Fruit fly (Drosophila melanogaster) whole organism, pupa: ENCODE results near the gene glec.
A peak's percentile ranks its signal among the peaks of the same experiment; 100 is the strongest.

Experiments used
- CG10348 ChIP-seq: fragments of 200-800 bp; sonication (Bioruptor generic); IDR thresholded peaks from 2 replicates; pipeline ENCODE4 v1.3.6; 2022; ENCODE audit warnings: missing biosample characterization, missing genetic modification characterization
- CG12605 ChIP-seq: fragments of 200-800 bp; sonication (Bioruptor generic); IDR thresholded peaks from 2 replicates; pipeline ENCODE4 v1.3.6; 2022; ENCODE audit warnings: missing biosample characterization, missing genetic modification characterization
- CG13204 ChIP-seq: fragments of 200-800 bp; sonication (Bioruptor generic); optimal IDR thresholded peaks from 2 replicates; lab custom pipeline; 2018; ENCODE audit warnings: missing biosample characterization, mild to moderate bottlenecking, missing genetic modification characterization, moderate library complexity
- CG14655 ChIP-seq: fragments of 200-800 bp; sonication (Bioruptor generic); optimal IDR thresholded peaks from 3 replicates; lab custom pipeline; 2017; ENCODE audit warnings: mild to moderate bottlenecking, missing biosample characterization, missing genetic modification reagents, missing genetic modification characterization
- CG15710 ChIP-seq: fragments of 200-800 bp; sonication (Bioruptor generic); optimal IDR thresholded peaks from 2 replicates; lab custom pipeline; 2018; ENCODE audit warnings: missing biosample characterization, mild to moderate bottlenecking, missing genetic modification characterization, moderate library complexity
- CG17806 ChIP-seq: fragments of 200-800 bp; sonication (Bioruptor generic); optimal IDR thresholded peaks from 2 replicates; lab custom pipeline; 2018; ENCODE audit warnings: missing biosample characterization, mild to moderate bottlenecking, missing genetic modification characterization, moderate library complexity
- CG32121 ChIP-seq: fragments of 200-800 bp; sonication (Bioruptor generic); IDR thresholded peaks from 2 replicates; pipeline ENCODE4 v1.3.6; 2022; ENCODE audit warnings: missing biosample characterization, missing genetic modification characterization
- CG34367 ChIP-seq: fragments of 200-800 bp; sonication (Bioruptor generic); optimal IDR thresholded peaks from 2 replicates; lab custom pipeline; 2018; ENCODE audit warnings: missing biosample characterization, mild to moderate bottlenecking, missing genetic modification characterization
- CG4496 ChIP-seq: fragments of 200-800 bp; sonication (Bioruptor generic); IDR thresholded peaks from 3 replicates; pipeline ENCODE4 v1.3.6; 2022; ENCODE audit warnings: missing biosample characterization, missing genetic modification characterization
- CG8159 ChIP-seq: fragments of 200-800 bp; sonication (Bioruptor generic); optimal IDR thresholded peaks from 3 replicates; lab custom pipeline; 2018; ENCODE audit warnings: missing biosample characterization, mild to moderate bottlenecking, missing genetic modification characterization, moderate library complexity
- CG8301 ChIP-seq: fragments of 200-800 bp; sonication (Bioruptor generic); optimal IDR thresholded peaks from 2 replicates; lab custom pipeline; 2018; ENCODE audit warnings: missing biosample characterization, mild to moderate bottlenecking, missing genetic modification characterization
- CG9948 ChIP-seq: fragments of 200-800 bp; sonication (Bioruptor generic); optimal IDR thresholded peaks from 2 replicates; lab custom pipeline; 2018; ENCODE audit warnings: missing biosample characterization, mild to moderate bottlenecking, missing genetic modification characterization, moderate library complexity
- D1 ChIP-seq: fragments of 200-800 bp; sonication (Bioruptor generic); optimal IDR thresholded peaks from 2 replicates; lab custom pipeline; 2018; ENCODE audit warnings: missing biosample characterization, mild to moderate bottlenecking, missing genetic modification characterization, moderate library complexity
- EcR ChIP-seq: fragments of 200-800 bp; sonication (Bioruptor generic); optimal IDR thresholded peaks from 3 replicates; lab custom pipeline; 2019; ENCODE audit warnings: missing biosample characterization, missing genetic modification characterization, mild to moderate bottlenecking, moderate library complexity, missing genetic modification reagents
- Ets98B ChIP-seq: fragments of 200-800 bp; sonication (Bioruptor generic); IDR thresholded peaks from 2 replicates; pipeline ENCODE4 v1.3.6; 2022; ENCODE audit warnings: missing biosample characterization, missing genetic modification characterization
- Pif1A ChIP-seq: fragments of 200-800 bp; sonication (Bioruptor generic); optimal IDR thresholded peaks from 3 replicates; lab custom pipeline; 2016; ENCODE audit warnings: missing biosample characterization, missing genetic modification characterization
- Pif1B ChIP-seq: fragments of 200-800 bp; sonication (Bioruptor generic); optimal IDR thresholded peaks from 3 replicates; lab custom pipeline; 2016; ENCODE audit warnings: missing biosample characterization, missing genetic modification characterization
- Snoo ChIP-seq: fragments of 200-800 bp; sonication (Bioruptor generic); optimal IDR thresholded peaks from 3 replicates; lab custom pipeline; 2017; ENCODE audit warnings: missing biosample characterization, mild to moderate bottlenecking, missing genetic modification characterization, inconsistent platforms
- fd96Ca ChIP-seq: fragments of 200-800 bp; sonication (Bioruptor generic); IDR thresholded peaks from 3 replicates; pipeline ENCODE4 v1.3.6; 2022; ENCODE audit warnings: missing biosample characterization, missing genetic modification characterization
- gl ChIP-seq: fragments of 200-800 bp; sonication (Bioruptor generic); optimal IDR thresholded peaks from 2 replicates; lab custom pipeline; 2018; ENCODE audit warnings: missing biosample characterization, mild to moderate bottlenecking, missing genetic modification characterization
- rn ChIP-seq: fragments of 200-800 bp; sonication (Bioruptor generic); IDR thresholded peaks from 2 replicates; pipeline ENCODE4 v1.3.6; 2022; ENCODE audit warnings: missing biosample characterization, missing genetic modification characterization

The glec gene

DNA sequence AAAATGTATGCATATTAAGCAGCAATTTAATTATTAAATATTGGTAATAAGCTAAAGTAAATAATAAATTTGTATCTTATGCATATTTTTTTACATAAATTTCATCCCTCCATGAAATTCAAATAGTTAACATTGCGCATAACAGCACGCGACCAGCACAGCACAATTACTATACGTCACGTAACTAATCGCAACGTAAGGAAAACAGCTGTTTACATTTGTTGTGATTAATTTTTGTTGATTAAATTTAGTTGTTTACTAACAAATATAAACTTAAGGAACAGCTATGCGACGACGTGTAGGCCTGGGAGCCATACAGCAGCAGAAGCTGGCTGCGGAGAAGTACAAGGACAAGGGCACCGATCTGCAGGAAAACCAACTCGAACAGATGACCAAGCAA is 8.9 kb upstream of the glec start, which contains the start of gene lsn:
lsn (plus strand) TSS at position 177 of the 400 bp plus-strand sequence.
- no peak for TF ChIP-seq CG9948 (tag; lab: Kevin White, UChicago)
- TF ChIP-seq fd96Ca (GFP tag; lab: Robert Waterston, UW), result no peak
- TF ChIP-seq CG8301 (tag; lab: Kevin White, UChicago), result no peak
- TF ChIP-seq rn (GFP tag; lab: Robert Waterston, UW), result no peak
- TF ChIP-seq Pif1A (GFP tag; lab: Kevin White, UChicago), result no peak
- TF ChIP-seq CG4496 (GFP tag; lab: Robert Waterston, UW), result no peak
- peak; percentile 46 for TF ChIP-seq D1
- TF ChIP-seq Ets98B (GFP tag; lab: Robert Waterston, UW), result no peak
- TF ChIP-seq CG10348 (GFP tag; lab: Robert Waterston, UW), result no peak

DNA sequence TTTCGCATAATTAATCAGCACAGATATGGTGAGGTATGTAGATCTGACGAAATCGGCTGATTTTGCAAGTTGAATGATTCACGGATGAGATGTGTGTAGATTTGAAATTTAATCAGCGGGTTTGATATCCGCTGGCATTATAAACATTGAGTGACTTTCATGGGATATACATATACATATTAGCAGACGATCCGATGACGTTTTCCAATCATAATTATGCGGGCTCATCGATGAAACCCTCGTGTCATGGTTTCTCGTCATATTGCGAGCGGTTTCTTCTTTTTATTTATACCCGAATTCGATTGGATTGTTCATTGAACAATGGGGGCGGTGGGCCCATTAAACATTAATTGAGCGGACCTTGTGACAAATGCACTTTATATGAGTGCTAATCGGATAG is 8.4 kb upstream of the glec start:
- TF ChIP-seq CG12605 (GFP tag; lab: Robert Waterston, UW) (no peak), CG8159 (tag; lab: Kevin White, UChicago) (no peak)

DNA sequence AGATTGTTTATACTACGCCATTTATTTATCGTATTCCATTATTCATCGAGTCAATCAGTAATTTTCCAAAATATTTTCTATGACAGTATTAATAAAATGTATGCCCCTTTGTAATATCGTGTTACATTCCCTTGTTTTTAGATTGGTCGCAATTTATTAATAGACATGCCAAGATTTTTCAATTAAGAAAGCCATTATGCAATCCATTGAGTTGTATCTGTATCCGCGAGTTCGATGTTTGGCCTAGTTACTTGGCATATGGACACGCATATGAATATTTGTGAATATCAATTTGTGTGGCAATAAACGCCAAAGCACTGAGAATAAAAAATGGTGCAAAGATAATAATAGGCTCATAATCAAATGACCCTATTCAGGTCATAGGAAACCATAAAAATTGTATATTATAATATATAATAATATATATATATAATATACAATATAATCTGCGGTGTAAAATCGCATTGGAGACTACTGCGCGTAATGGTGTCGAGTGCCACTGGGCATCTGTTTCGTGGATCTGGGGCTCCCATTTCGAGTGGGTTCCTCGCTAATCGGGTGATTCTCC is 7.8 kb upstream of the glec start:
- TF ChIP-seq rn (GFP tag; lab: Robert Waterston, UW) (no peak), gl (tag; lab: Kevin White, UChicago) (no peak), CG17806 (tag; lab: Kevin White, UChicago) (no peak), Snoo (tag; lab: Kevin White, UChicago) (no peak), Pif1A (GFP tag; lab: Kevin White, UChicago) (no peak), CG8301 (tag; lab: Kevin White, UChicago) (no peak), CG9948 (tag; lab: Kevin White, UChicago) (no peak), CG14655 (GFP tag; lab: Kevin White, UChicago) (peak; percentile 16), CG32121 (GFP tag; lab: Robert Waterston, UW) (0 out of 2 replicates have a peak, but pooled peaks have one; percentile 23), CG15710 (tag; lab: Kevin White, UChicago) (no peak), CG4496 (GFP tag; lab: Robert Waterston, UW) (no peak), CG10348 (GFP tag; lab: Robert Waterston, UW) (no peak), EcR (no peak), fd96Ca (GFP tag; lab: Robert Waterston, UW) (no peak), D1 (no peak)

DNA sequence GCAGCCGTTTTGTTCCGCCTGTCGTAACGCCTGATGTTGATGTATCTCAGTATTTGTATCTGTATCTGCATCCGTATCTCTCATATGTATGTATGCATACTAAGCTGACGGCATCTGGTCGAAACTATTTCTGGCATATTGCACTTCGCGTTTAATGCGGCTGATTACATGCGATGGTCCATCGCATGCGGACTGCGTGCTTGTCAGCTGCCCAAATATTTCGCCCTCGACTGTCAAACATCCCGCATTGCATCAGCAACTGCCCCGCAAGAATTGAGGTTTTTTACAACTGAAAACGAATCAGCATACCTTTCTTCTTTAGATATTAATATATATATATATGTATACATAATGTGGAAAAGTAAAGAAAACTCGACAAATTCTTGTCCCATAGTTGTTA is 6.8 kb upstream of the glec start:
- TF ChIP-seq Ets98B (GFP tag; lab: Robert Waterston, UW), result no peak
- TF ChIP-seq gl (tag; lab: Kevin White, UChicago), result no peak
- no peak for TF ChIP-seq Pif1A (GFP tag; lab: Kevin White, UChicago)
- TF ChIP-seq CG14655 (GFP tag; lab: Kevin White, UChicago), result peak; percentile 41
- no peak for TF ChIP-seq Pif1B (GFP tag; lab: Kevin White, UChicago)
- TF ChIP-seq rn (GFP tag; lab: Robert Waterston, UW), result no peak
- TF ChIP-seq, all 21 proteins: peak for 1

DNA sequence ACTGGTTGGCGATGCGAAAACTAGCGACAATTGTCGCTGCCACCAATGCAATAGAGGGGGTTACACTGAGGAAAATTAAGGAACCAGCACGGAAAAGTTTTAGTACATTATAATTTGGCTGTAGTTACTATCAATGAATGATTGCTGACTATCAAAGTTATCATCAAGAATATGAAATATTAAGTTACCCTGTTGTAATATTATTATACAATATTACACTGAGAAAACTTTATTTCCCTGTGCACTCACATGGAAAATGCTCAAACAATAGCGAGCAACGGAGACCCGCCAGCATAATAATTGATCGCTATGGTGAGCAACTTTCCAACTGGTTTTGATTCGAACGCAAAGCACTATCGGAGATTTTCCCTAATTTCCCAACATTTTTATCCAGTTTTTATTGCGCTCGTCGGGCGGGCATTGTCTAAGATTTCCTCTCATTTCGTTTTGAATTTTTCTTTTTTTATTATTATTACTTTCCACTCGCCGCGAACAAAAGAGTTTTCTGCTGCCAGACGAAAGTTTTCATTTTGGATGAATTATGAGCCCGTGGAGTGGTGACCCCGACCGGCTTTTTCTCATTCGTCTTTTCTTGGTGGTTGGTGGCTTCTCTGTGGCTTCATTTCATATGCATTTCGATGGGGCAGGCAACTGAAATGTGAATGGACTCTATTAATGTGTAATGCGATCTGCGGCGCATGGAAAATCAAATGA is 6.2 kb upstream of the glec start:
- peak; percentile 86 for TF ChIP-seq CG12605 (GFP tag; lab: Robert Waterston, UW)
- TF ChIP-seq EcR, result no peak
- TF ChIP-seq CG8159 (tag; lab: Kevin White, UChicago), result peak; percentile 8
- no peak for TF ChIP-seq gl (tag; lab: Kevin White, UChicago)
- TF ChIP-seq CG34367 (tag; lab: Kevin White, UChicago), result no peak
- peak; percentile 16 for TF ChIP-seq CG9948 (tag; lab: Kevin White, UChicago)
- peak; percentile 93 for TF ChIP-seq CG32121 (GFP tag; lab: Robert Waterston, UW)
- no peak; the same call in none of the 3 replicates for TF ChIP-seq fd96Ca (GFP tag; lab: Robert Waterston, UW)
- TF ChIP-seq CG17806 (tag; lab: Kevin White, UChicago), result peak; percentile 21
- peak; percentile 79 for TF ChIP-seq rn (GFP tag; lab: Robert Waterston, UW)
- TF ChIP-seq Pif1A (GFP tag; lab: Kevin White, UChicago), result peak; percentile 73
- peak; percentile 78 for TF ChIP-seq CG10348 (GFP tag; lab: Robert Waterston, UW)
- TF ChIP-seq CG4496 (GFP tag; lab: Robert Waterston, UW), result peak; percentile 94
- no peak for TF ChIP-seq Snoo (tag; lab: Kevin White, UChicago)
- no peak for TF ChIP-seq D1
- TF ChIP-seq CG8301 (tag; lab: Kevin White, UChicago), result peak; percentile 91
- TF ChIP-seq Pif1B (GFP tag; lab: Kevin White, UChicago), result peak; percentile 41
- no peak for TF ChIP-seq CG13204 (GFP tag; lab: Kevin White, UChicago)
- TF ChIP-seq CG14655 (GFP tag; lab: Kevin White, UChicago), result peak; percentile 85
- TF ChIP-seq Ets98B (GFP tag; lab: Robert Waterston, UW), result peak; percentile 94
- TF ChIP-seq CG15710 (tag; lab: Kevin White, UChicago), result no peak

DNA sequence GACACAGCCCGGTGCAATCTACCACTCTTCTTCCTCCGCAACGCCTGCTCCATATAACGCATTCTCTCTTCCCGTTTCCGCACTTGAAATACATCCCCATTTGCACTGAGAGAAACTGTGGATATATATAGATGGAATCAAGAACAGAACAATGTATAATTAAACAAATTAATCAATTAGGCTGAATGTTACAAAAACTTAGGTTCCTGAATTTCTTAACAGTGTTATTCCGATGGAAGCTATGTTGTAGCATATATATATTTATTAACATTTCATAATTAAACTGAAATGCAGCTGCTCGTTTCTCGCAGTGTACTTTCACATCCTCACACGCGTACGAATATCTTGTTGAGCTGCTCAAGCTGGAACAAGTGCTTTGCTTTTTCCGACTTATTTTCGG is 3.4 kb upstream of the glec start:
- peak; percentile 68; the same call in 1 of the 2 replicates for TF ChIP-seq rn (GFP tag; lab: Robert Waterston, UW)
- peak; percentile 83 for TF ChIP-seq Pif1B (GFP tag; lab: Kevin White, UChicago)
- TF ChIP-seq CG13204 (GFP tag; lab: Kevin White, UChicago), result peak; percentile 61
- TF ChIP-seq CG10348 (GFP tag; lab: Robert Waterston, UW), result no peak
- TF ChIP-seq CG4496 (GFP tag; lab: Robert Waterston, UW), result peak; percentile 82
- peak; percentile 74 for TF ChIP-seq CG9948 (tag; lab: Kevin White, UChicago)
- TF ChIP-seq CG32121 (GFP tag; lab: Robert Waterston, UW), result peak; percentile 48; the same call in 1 of the 2 replicates
- peak; percentile 85 for TF ChIP-seq CG8159 (tag; lab: Kevin White, UChicago)
- TF ChIP-seq CG12605 (GFP tag; lab: Robert Waterston, UW), result 0 out of 2 replicates have a peak, but pooled peaks have one; percentile 58
- peak; percentile 87 for TF ChIP-seq Pif1A (GFP tag; lab: Kevin White, UChicago)
- peak; percentile 0 for TF ChIP-seq EcR
- peak; percentile 84 for TF ChIP-seq CG15710 (tag; lab: Kevin White, UChicago)
- TF ChIP-seq CG14655 (GFP tag; lab: Kevin White, UChicago), result peak; percentile 72
- TF ChIP-seq CG34367 (tag; lab: Kevin White, UChicago), result peak; percentile 70
- peak; percentile 66 for TF ChIP-seq CG17806 (tag; lab: Kevin White, UChicago)
- peak; percentile 93 for TF ChIP-seq Snoo (tag; lab: Kevin White, UChicago)
- no peak for TF ChIP-seq D1
- peak; percentile 71 for TF ChIP-seq Ets98B (GFP tag; lab: Robert Waterston, UW)
- peak; percentile 28 for TF ChIP-seq gl (tag; lab: Kevin White, UChicago)
- 0 out of 3 replicates have a peak, but pooled peaks have one; percentile 29 for TF ChIP-seq fd96Ca (GFP tag; lab: Robert Waterston, UW)
- TF ChIP-seq CG8301 (tag; lab: Kevin White, UChicago), result peak; percentile 80
